Fruit fly (Drosophila melanogaster) S2 (cell line): ENCODE measurements around the gene rdgA.

Experiments used
- CG8478 ChIP-seq: fragments of >200 bp; optimal IDR thresholded peaks from 2 replicates; lab custom pipeline; 2018
- CTCF ChIP-seq, 2 experiments: fragments of >200 bp; optimal IDR thresholded peaks; 2 replicates each; lab custom pipeline; 2018

DNA sequence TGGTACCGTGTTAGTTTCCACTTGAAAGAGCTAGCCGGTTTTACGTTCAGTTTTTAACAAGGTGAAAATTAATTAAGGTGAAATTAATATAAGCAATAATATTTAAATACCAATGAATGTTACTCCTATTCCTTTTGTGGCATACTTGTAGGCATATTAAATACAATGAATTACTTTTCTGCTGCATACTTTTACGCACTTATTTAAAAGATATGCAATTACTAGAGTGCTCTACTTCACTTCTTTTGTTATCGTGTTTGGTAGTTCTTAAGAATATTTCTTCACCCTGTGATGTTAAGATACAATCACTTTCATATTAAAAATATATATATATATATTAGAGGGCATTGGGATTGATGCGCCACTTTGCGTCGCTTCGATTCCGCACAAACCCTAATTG lies 5.0 kb downstream of the rdgA start:
- TF ChIP-seq CTCF (optimal IDR thresholded peaks at IDR 0.05; lab: Kevin White, UChicago): no peak
- TF ChIP-seq CG8478 (lab: Kevin White, UChicago): no peak
